Fruit fly (Drosophila melanogaster) Kc167 (cell line): Measurements from ENCODE around the gene mag.

Source experiments
- Myc ChIP-seq: fragments of >200 bp; optimal IDR thresholded peaks from 2 replicates; lab custom pipeline; 2017; ENCODE audit warnings: missing external identifiers
- Sin3A ChIP-seq: fragments of >200 bp; optimal IDR thresholded peaks from 2 replicates; lab custom pipeline; 2018; ENCODE audit warnings: missing external identifiers
- h ChIP-seq: fragments of >200 bp; optimal IDR thresholded peaks from 3 replicates; lab custom pipeline; 2018; ENCODE audit warnings: missing external identifiers
- psq ChIP-seq: fragments of >200 bp; optimal IDR thresholded peaks from 2 replicates; lab custom pipeline; 2017; ENCODE audit warnings: missing external identifiers

- TF ChIP-seq Myc (lab: Kevin White, UChicago), result no peak
- TF ChIP-seq Sin3A (lab: Kevin White, UChicago), result no peak
- no peak for TF ChIP-seq psq
- TF ChIP-seq h (lab: Kevin White, UChicago), result no peak
These were observed 34.6 kb upstream of the mag start, which contains the start of gene CG5282 for dm6 chr3L:20425888-20426287.
